Worm (Caenorhabditis elegans) whole organism, late embryonic: Measurements from ENCODE around the gene clec-3.

Source experiments
- C38D4.7 ChIP-seq: fragments of 200-800 bp; sonication (Bioruptor generic); optimal IDR thresholded peaks from 2 replicates; lab custom pipeline; 2018; ENCODE audit warnings: mild to moderate bottlenecking, missing genetic modification characterization, moderate library complexity, missing compliant biosample characterization
- ama-1 ChIP-seq: fragments of 150-350 bp; optimal IDR thresholded peaks from 2 replicates; lab custom pipeline; 2014
- ceh-2 ChIP-seq: sonication (generic microtip); optimal IDR thresholded peaks from 2 replicates; lab custom pipeline; 2016; ENCODE audit warnings: missing genotype, missing genetic modification characterization, missing compliant biosample characterization
- fkh-6 ChIP-seq: sonication (generic microtip); optimal IDR thresholded peaks from 2 replicates; lab custom pipeline; 2016; ENCODE audit warnings: missing genetic modification characterization, missing compliant biosample characterization
- nfya-1 ChIP-seq: sonication (generic microtip); optimal IDR thresholded peaks from 2 replicates; lab custom pipeline; 2017; ENCODE audit warnings: missing genetic modification characterization, mild to moderate bottlenecking, missing compliant biosample characterization, antibody characterized with exemption, moderate library complexity
- pha-4 ChIP-seq: fragments of 150-350 bp; optimal IDR thresholded peaks from 2 replicates; lab custom pipeline; 2018; ENCODE audit warnings: missing biosample characterization, missing genetic modification reagents, missing genetic modification characterization
- ztf-16 ChIP-seq: sonication (generic microtip); optimal IDR thresholded peaks from 2 replicates; lab custom pipeline; 2017; ENCODE audit warnings: missing genetic modification characterization, missing compliant biosample characterization

- no peak for TF ChIP-seq ceh-2 (tag; lab: Kevin White, UChicago)
- no peak for TF ChIP-seq pha-4 (tag; lab: Kevin White, UChicago)
- no peak for TF ChIP-seq C38D4.7 (GFP tag; lab: Kevin White, UChicago)
- no peak for TF ChIP-seq fkh-6 (tag; lab: Kevin White, UChicago)
- TF ChIP-seq ztf-16, result no peak
- no peak for TF ChIP-seq ama-1 (lab: Kevin White, UChicago)
- no peak for TF ChIP-seq nfya-1
These were observed 40.6 kb downstream of the clec-3 start for ce11 chrII:2979061-2979460.
